Fruit fly (Drosophila melanogaster): ENCODE results near the gene hng3.

DNA sequence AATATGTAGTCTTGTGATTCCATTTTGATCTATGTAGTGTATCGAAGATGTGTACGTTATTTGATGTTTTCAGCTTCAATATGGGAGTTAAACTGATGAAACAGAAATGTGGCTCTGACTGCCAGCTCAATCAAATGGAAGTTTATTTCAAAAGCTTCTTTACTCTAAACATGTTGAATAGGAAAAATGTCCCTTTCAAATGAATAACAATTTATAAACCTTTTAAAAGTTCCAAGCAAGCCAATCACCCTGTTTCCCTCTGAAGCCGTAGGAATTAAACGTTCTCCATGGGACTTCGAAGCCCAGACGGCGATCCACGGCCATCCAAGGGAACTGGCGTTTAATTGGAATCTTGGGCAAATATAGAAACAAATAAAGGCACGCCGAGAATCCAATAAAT lies 48.7 kb upstream of the hng3 start, which contains the start of gene CG13898:
- TF ChIP-seq Sin3A (optimal IDR thresholded peaks at IDR 0.05) (no peak), psq (optimal IDR thresholded peaks at IDR 0.05) (no peak)

Data from Kc167 (cell line).